Fruit fly (Drosophila melanogaster) whole organism, embryonic: ENCODE results near the gene CG32196.

ENCODE experiments used
- ATbp ChIP-seq: fragments of 200-800 bp; sonication (Bioruptor generic); optimal IDR thresholded peaks from 2 replicates; lab custom pipeline; 2017; ENCODE audit warnings: missing biosample characterization, mild to moderate bottlenecking, missing genetic modification characterization, missing genetic modification reagents
- Asciz ChIP-seq: fragments of 200-800 bp; sonication (Bioruptor generic); optimal IDR thresholded peaks from 2 replicates; lab custom pipeline; 2017; ENCODE audit warnings: missing biosample characterization, mild to moderate bottlenecking, missing genetic modification characterization, missing genetic modification reagents
- BEAF-32 ChIP-seq: fragments of 200-800 bp; sonication (Bioruptor generic); optimal IDR thresholded peaks from 3 replicates; lab custom pipeline; 2017; ENCODE audit warnings: missing biosample characterization, missing genetic modification characterization, mild to moderate bottlenecking, moderate library complexity, missing genetic modification reagents
- BtbVII ChIP-seq: fragments of 200-800 bp; sonication (Bioruptor generic); optimal IDR thresholded peaks from 3 replicates; lab custom pipeline; 2017; ENCODE audit warnings: missing biosample characterization, mild to moderate bottlenecking, missing genetic modification characterization
- CG11093 ChIP-seq: fragments of 200-800 bp; sonication (Bioruptor generic); IDR thresholded peaks from 3 replicates; pipeline ENCODE4 v1.3.6; 2022; ENCODE audit warnings: missing biosample characterization, missing genetic modification characterization
- CG12391 ChIP-seq: fragments of 200-800 bp; sonication (Bioruptor generic); optimal IDR thresholded peaks from 3 replicates; lab custom pipeline; 2018; ENCODE audit warnings: missing biosample characterization, mild to moderate bottlenecking, missing genetic modification characterization, moderate library complexity
- CG14667 ChIP-seq: fragments of 200-800 bp; sonication (Bioruptor generic); IDR thresholded peaks from 2 replicates; pipeline ENCODE4 v1.3.6; 2022; ENCODE audit warnings: missing biosample characterization, missing genetic modification characterization
- CG15011 ChIP-seq: fragments of 200-800 bp; sonication (Bioruptor generic); optimal IDR thresholded peaks from 3 replicates; lab custom pipeline; 2018; ENCODE audit warnings: missing biosample characterization, mild to moderate bottlenecking, missing genetic modification characterization
- CG31224 ChIP-seq: fragments of 200-800 bp; sonication (Bioruptor generic); IDR thresholded peaks from 2 replicates; pipeline ENCODE4 v1.3.6; 2022; ENCODE audit warnings: missing biosample characterization, missing genetic modification characterization
- CG3281 ChIP-seq: fragments of 200-800 bp; sonication (Bioruptor generic); optimal IDR thresholded peaks from 3 replicates; lab custom pipeline; 2017; ENCODE audit warnings: missing biosample characterization, mild to moderate bottlenecking, missing genetic modification characterization
- CG3726 ChIP-seq: fragments of 200-800 bp; sonication (Bioruptor generic); IDR thresholded peaks from 3 replicates; pipeline ENCODE4, ENCODE4 v1.3.6; 2022; ENCODE audit warnings: missing biosample characterization, missing genetic modification characterization
- CG42726 ChIP-seq: fragments of 200-800 bp; sonication (Bioruptor generic); IDR thresholded peaks from 2 replicates; pipeline ENCODE4 v1.3.6; 2022; ENCODE audit warnings: missing biosample characterization, missing genetic modification characterization; ENCODE audit not compliant: partially characterized antibody
- CG4360 ChIP-seq: fragments of 200-800 bp; sonication (Bioruptor generic); IDR thresholded peaks from 2 replicates; pipeline ENCODE4 v1.3.6; 2022; ENCODE audit warnings: missing biosample characterization, missing genetic modification characterization
- CG7963 ChIP-seq: fragments of 200-800 bp; sonication (Bioruptor generic); IDR thresholded peaks from 3 replicates; pipeline ENCODE4 v1.3.6; 2022; ENCODE audit warnings: missing biosample characterization, missing genetic modification characterization; ENCODE audit not compliant: partially characterized antibody
- CG8359 ChIP-seq: fragments of 200-800 bp; sonication (Bioruptor generic); optimal IDR thresholded peaks from 2 replicates; lab custom pipeline; 2017; ENCODE audit warnings: missing biosample characterization, mild to moderate bottlenecking, missing genetic modification characterization, borderline replicate concordance
- CG9727 ChIP-seq: fragments of 200-800 bp; sonication (Bioruptor generic); optimal IDR thresholded peaks from 3 replicates; lab custom pipeline; 2017; ENCODE audit warnings: missing biosample characterization, mild to moderate bottlenecking, missing genetic modification characterization
- CG9817 ChIP-seq: fragments of 200-800 bp; sonication (Bioruptor generic); optimal IDR thresholded peaks from 2 replicates; lab custom pipeline; 2018; ENCODE audit warnings: missing biosample characterization, mild to moderate bottlenecking, missing genetic modification characterization, moderate library complexity
- Ets97D ChIP-seq: fragments of 200-800 bp; sonication (Bioruptor generic); optimal IDR thresholded peaks from 3 replicates; lab custom pipeline; 2016; ENCODE audit warnings: missing biosample characterization, missing genetic modification characterization
- HLH4C ChIP-seq: fragments of 200-800 bp; sonication (Bioruptor generic); IDR thresholded peaks from 3 replicates; pipeline ENCODE4 v1.3.6; 2022; ENCODE audit warnings: missing biosample characterization, missing genetic modification characterization; ENCODE audit not compliant: partially characterized antibody
- HmgD ChIP-seq: fragments of 200-800 bp; sonication (Bioruptor generic); optimal IDR thresholded peaks from 3 replicates; lab custom pipeline; 2016; ENCODE audit warnings: missing biosample characterization, missing genetic modification characterization
- NFAT ChIP-seq: fragments of 200-800 bp; sonication (Bioruptor generic); IDR thresholded peaks from 2 replicates; pipeline ENCODE4 v1.3.6; 2022; ENCODE audit warnings: missing biosample characterization, missing genetic modification characterization
- Six4 ChIP-seq: fragments of 200-800 bp; sonication (Bioruptor generic); optimal IDR thresholded peaks from 2 replicates; lab custom pipeline; 2016; ENCODE audit warnings: missing biosample characterization, missing genetic modification characterization
- Sox100B ChIP-seq: fragments of 200-800 bp; sonication (Bioruptor generic); optimal IDR thresholded peaks from 3 replicates; lab custom pipeline; 2018; ENCODE audit warnings: missing biosample characterization, mild to moderate bottlenecking, missing genetic modification characterization
- Sry-δ ChIP-seq: fragments of 200-800 bp; sonication (Bioruptor generic); optimal IDR thresholded peaks from 2 replicates; lab custom pipeline; 2016; ENCODE audit warnings: missing biosample characterization, missing genetic modification characterization
- Ssrp ChIP-seq: fragments of 200-800 bp; sonication (Bioruptor generic); optimal IDR thresholded peaks from 2 replicates; lab custom pipeline; 2018; ENCODE audit warnings: missing biosample characterization, mild to moderate bottlenecking, missing genetic modification characterization, moderate library complexity
- ase ChIP-seq: fragments of 200-800 bp; sonication (Bioruptor generic); IDR thresholded peaks from 3 replicates; pipeline ENCODE4 v1.3.6; 2022; ENCODE audit warnings: missing biosample characterization, missing genetic modification characterization
- cad ChIP-seq: fragments of >200 bp; optimal IDR thresholded peaks from 2 replicates; lab custom pipeline; 2017; ENCODE audit warnings: missing biosample characterization, missing genetic modification characterization
- chif ChIP-seq, 2 experiments: fragments of 200-800 bp; sonication (Bioruptor generic); optimal IDR thresholded peaks; 3 replicates each; lab custom pipeline; 2016; ENCODE audit warnings: missing biosample characterization in 2 of 2, missing genetic modification characterization in 2 of 2
- chm ChIP-seq: fragments of 200-800 bp; sonication (Bioruptor generic); IDR thresholded peaks from 2 replicates; pipeline ENCODE4 v1.3.6; 2022; ENCODE audit warnings: missing biosample characterization, missing genetic modification characterization
- fu2 ChIP-seq: fragments of 200-800 bp; sonication (Bioruptor generic); optimal IDR thresholded peaks from 2 replicates; lab custom pipeline; 2016; ENCODE audit warnings: missing biosample characterization, missing genetic modification characterization
- gsb-n ChIP-seq: fragments of 200-800 bp; sonication (Bioruptor generic); optimal IDR thresholded peaks from 3 replicates; lab custom pipeline; 2018; ENCODE audit warnings: missing biosample characterization, mild to moderate bottlenecking, missing genetic modification characterization
- knrl ChIP-seq: fragments of 200-800 bp; sonication (Bioruptor generic); IDR thresholded peaks from 3 replicates; pipeline ENCODE4 v1.3.6; 2022; ENCODE audit warnings: missing biosample characterization, missing genetic modification characterization; ENCODE audit not compliant: partially characterized antibody
- odd ChIP-seq: fragments of 200-800 bp; sonication (Bioruptor generic); optimal IDR thresholded peaks from 2 replicates; lab custom pipeline; 2017; ENCODE audit warnings: missing biosample characterization, mild to moderate bottlenecking, missing genetic modification characterization
- onecut ChIP-seq: fragments of 200-800 bp; sonication (Bioruptor generic); IDR thresholded peaks from 2 replicates; pipeline ENCODE4 v1.3.6; 2022; ENCODE audit warnings: missing biosample characterization, missing genetic modification characterization
- ranshi ChIP-seq: fragments of 200-800 bp; sonication (Bioruptor generic); IDR thresholded peaks from 2 replicates; pipeline ENCODE4 v1.3.6; 2022; ENCODE audit warnings: missing biosample characterization, missing genetic modification characterization
- ro ChIP-seq: fragments of 200-800 bp; sonication (Bioruptor generic); IDR thresholded peaks from 2 replicates; pipeline ENCODE4 v1.3.6; 2022; ENCODE audit warnings: missing biosample characterization, missing genetic modification characterization
- salm ChIP-seq: fragments of 200-800 bp; sonication (Bioruptor generic); optimal IDR thresholded peaks from 2 replicates; lab custom pipeline; 2018; ENCODE audit warnings: missing biosample characterization, mild to moderate bottlenecking, missing genetic modification characterization
- seq ChIP-seq: fragments of 200-800 bp; sonication (Bioruptor generic); IDR thresholded peaks from 2 replicates; pipeline ENCODE4 v1.3.6; 2022; ENCODE audit warnings: missing biosample characterization, missing genetic modification characterization
- toy ChIP-seq: fragments of 200-800 bp; sonication (Bioruptor generic); IDR thresholded peaks from 2 replicates; pipeline ENCODE4 v1.3.6; 2022; ENCODE audit warnings: missing biosample characterization, missing genetic modification characterization
- trh ChIP-seq: fragments of 200-800 bp; sonication (Bioruptor generic); optimal IDR thresholded peaks from 2 replicates; lab custom pipeline; 2016; ENCODE audit warnings: missing biosample characterization, missing genetic modification characterization
- unpg ChIP-seq: fragments of 200-800 bp; sonication (Bioruptor generic); optimal IDR thresholded peaks from 3 replicates; lab custom pipeline; 2018; ENCODE audit warnings: missing biosample characterization, mild to moderate bottlenecking, missing genetic modification characterization, moderate library complexity
- wek ChIP-seq: fragments of 200-800 bp; sonication (Bioruptor generic); optimal IDR thresholded peaks from 3 replicates; lab custom pipeline; 2018; ENCODE audit warnings: missing biosample characterization, mild to moderate bottlenecking, missing genetic modification characterization, moderate library complexity
- zfh2 ChIP-seq: fragments of 200-800 bp; sonication (Bioruptor generic); optimal IDR thresholded peaks from 2 replicates; lab custom pipeline; 2016; ENCODE audit warnings: missing biosample characterization, missing genetic modification characterization

The CG32196 gene

dm6 chr3L:18460987-18461403, at the start of gene CG32196 (continued):
- TF ChIP-seq toy (GFP tag; lab: Robert Waterston, UW) (no peak; the same call in 1 of the 2 replicates), CG8359 (GFP tag; lab: Kevin White, UChicago) (peak; percentile 62), CG31224 (GFP tag; lab: Robert Waterston, UW) (peak; percentile 71), CG42726 (GFP tag; lab: Robert Waterston, UW) (no peak), Sox100B (peak; percentile 90), CG14667 (GFP tag; lab: Robert Waterston, UW) (peak; percentile 69; the same call in 1 of the 2 replicates), knrl (no peak), CG4360 (GFP tag; lab: Robert Waterston, UW) (no peak), CG15011 (peak; percentile 67), HmgD (GFP tag; lab: Kevin White, UChicago) (no peak), CG11093 (GFP tag; lab: Robert Waterston, UW) (peak; percentile 70; the same call in 2 of the 3 replicates), Ssrp (tag; lab: Kevin White, UChicago) (peak; percentile 91), Sry-δ (peak; percentile 10), ATbp (GFP tag; lab: Kevin White, UChicago) (peak; percentile 68), CG3726 (GFP tag; lab: Robert Waterston, UW) (no peak), onecut (GFP tag; lab: Robert Waterston, UW) (peak; percentile 78), odd (peak; percentile 73), HLH4C (GFP tag; lab: Robert Waterston, UW) (no peak), CG9727 (GFP tag; lab: Kevin White, UChicago) (peak; percentile 83), Ets97D (GFP tag; lab: Kevin White, UChicago) (no peak), Asciz (GFP tag; lab: Kevin White, UChicago) (peak; percentile 82), Six4 (GFP tag; lab: Kevin White, UChicago) (peak; percentile 65), cad (GFP tag; lab: Kevin White, UChicago) (no peak), salm (tag; lab: Kevin White, UChicago) (peak; percentile 76), wek (GFP tag; lab: Kevin White, UChicago) (peak; percentile 51), CG12391 (tag; lab: Kevin White, UChicago) (peak; percentile 93), ro (GFP tag; lab: Robert Waterston, UW) (peak; percentile 59), seq (GFP tag; lab: Robert Waterston, UW) (peak; percentile 78), CG9817 (tag; lab: Kevin White, UChicago) (peak; percentile 87), ranshi (GFP tag; lab: Robert Waterston, UW) (peak; percentile 83), CG7963 (GFP tag; lab: Robert Waterston, UW) (no peak), ase (peak; percentile 83), zfh2 (GFP tag; lab: Kevin White, UChicago) (peak; percentile 30), CG3281 (GFP tag; lab: Kevin White, UChicago) (peak; percentile 88), fu2 (GFP tag; lab: Kevin White, UChicago) (peak; percentile 23), BtbVII (peak; percentile 78), chm (GFP tag; lab: Robert Waterston, UW) (peak; percentile 55; the same call in 1 of the 2 replicates), gsb-n (tag; lab: Kevin White, UChicago) (peak; percentile 83), unpg (peak; percentile 95), chif (GFP tag; optimal IDR thresholded peaks at IDR 0.05; lab: Kevin White, UChicago) (peak in 1 of 2 experiments; percentile 27), NFAT (GFP tag; lab: Robert Waterston, UW) (peak; percentile 61), trh (peak; percentile 71), BEAF-32 (GFP tag; lab: Kevin White, UChicago) (peak; percentile 41)
